Worm (Caenorhabditis elegans): ENCODE data around the gene pgap-1.

ce11 chrV:11214569-11214968 is 27.1 kb upstream of the pgap-1 start:
- no peak for TF ChIP-seq hmg-4 (GFP tag; optimal IDR thresholded peaks at IDR 0.05)
- no peak for TF ChIP-seq ama-1 (optimal IDR thresholded peaks at IDR 0.05)
- no peak for TF ChIP-seq ceh-13 (GFP tag; optimal IDR thresholded peaks at IDR 0.05)
- no peak for TF ChIP-seq hmbx-1 (tag; optimal IDR thresholded peaks at IDR 0.05)

Data from whole organism, early embryonic.